Worm (Caenorhabditis elegans): ENCODE measurements around the gene lido-18.
A peak's percentile ranks its signal among the peaks of the same experiment; 100 is the strongest.

Gene lido-18

ce11 chrIII:7710066-7710465, 48.0 kb downstream of the lido-18 start (continued):
- TF ChIP-seq jun-1 (tag; optimal IDR thresholded peaks at IDR 0.05) (peak; percentile 54), C04F5.9 (tag; optimal IDR thresholded peaks at IDR 0.05) (no peak), elt-2 (tag; optimal IDR thresholded peaks at IDR 0.05) (no peak), sptf-1 (tag; optimal IDR thresholded peaks at IDR 0.05) (no peak), ztf-4 (tag; optimal IDR thresholded peaks at IDR 0.05) (peak; percentile 66), tbx-2 (tag; optimal IDR thresholded peaks at IDR 0.05) (peak; percentile 67), nhr-85 (tag) (peak; percentile 79), lin-35 (GFP tag; optimal IDR thresholded peaks at IDR 0.05) (peak; percentile 73 to 91), C16A3.4 (tag; optimal IDR thresholded peaks at IDR 0.05) (peak; percentile 77), pax-3 (tag; optimal IDR thresholded peaks at IDR 0.05) (peak; percentile 77), unc-86 (tag; optimal IDR thresholded peaks at IDR 0.05) (peak; percentile 56), nhr-71 (tag; optimal IDR thresholded peaks at IDR 0.05) (peak; percentile 89), lsy-2 (tag; optimal IDR thresholded peaks at IDR 0.05) (peak; percentile 82 to 86), mef-2 (tag; optimal IDR thresholded peaks at IDR 0.05) (peak; percentile 44)

ce11 chrIII:7710943-7711342, 48.9 kb downstream of the lido-18 start:
- no peak for TF ChIP-seq fos-1 (tag; optimal IDR thresholded peaks at IDR 0.05)
- no peak for TF ChIP-seq ceh-63 (GFP tag; optimal IDR thresholded peaks at IDR 0.05)
- TF ChIP-seq xbp-1 (tag; optimal IDR thresholded peaks at IDR 0.05), result peak; percentile 32
- TF ChIP-seq nhr-71 (tag; optimal IDR thresholded peaks at IDR 0.05), result peak; percentile 50
- no peak for TF ChIP-seq pag-3 (tag; optimal IDR thresholded peaks at IDR 0.05; ENCODE audit: borderline replicate concordance, insufficient read depth)
- no peak for TF ChIP-seq hlh-17 (GFP tag; optimal IDR thresholded peaks at IDR 0.05; ENCODE audit: borderline replicate concordance)
- TF ChIP-seq unc-30 (tag; optimal IDR thresholded peaks at IDR 0.05), result no peak
- TF ChIP-seq sox-4 (tag; optimal IDR thresholded peaks at IDR 0.05), result no peak
- no peak for TF ChIP-seq alr-1 (tag; optimal IDR thresholded peaks at IDR 0.05; ENCODE audit: borderline replicate concordance)
- TF ChIP-seq grh-1 (GFP tag; IDR thresholded peaks at IDR 0.05), result no peak
- TF ChIP-seq ceh-8 (GFP tag; optimal IDR thresholded peaks at IDR 0.05), result no peak
- TF ChIP-seq tbx-2 (tag; optimal IDR thresholded peaks at IDR 0.05), result peak; percentile 16
- TF ChIP-seq fkh-8 (tag; optimal IDR thresholded peaks at IDR 0.05), result peak; percentile 44
- peak; percentile 53 to 56 for TF ChIP-seq lsy-2 (tag; optimal IDR thresholded peaks at IDR 0.05)
- no peak for TF ChIP-seq ceh-88 (GFP tag; IDR thresholded peaks at IDR 0.05)
- no peak for TF ChIP-seq C04F5.9 (tag; optimal IDR thresholded peaks at IDR 0.05)
- TF ChIP-seq swsn-7 (tag; optimal IDR thresholded peaks at IDR 0.05), result peak; percentile 42
- TF ChIP-seq nhr-20 (tag; optimal IDR thresholded peaks at IDR 0.05), result peak; percentile 17
- TF ChIP-seq nhr-28 (tag; optimal IDR thresholded peaks at IDR 0.05), result no peak
- TF ChIP-seq ets-5 (GFP tag; IDR thresholded peaks at IDR 0.05), result no peak
- peak; percentile 30 for TF ChIP-seq dsc-1 (tag; optimal IDR thresholded peaks at IDR 0.05)
- no peak for TF ChIP-seq egl-27 (tag; optimal IDR thresholded peaks at IDR 0.05)
- TF ChIP-seq zag-1 (tag; optimal IDR thresholded peaks at IDR 0.05), result no peak
- no peak for TF ChIP-seq elt-2 (tag; optimal IDR thresholded peaks at IDR 0.05)
- no peak for TF ChIP-seq ces-1 (GFP tag; optimal IDR thresholded peaks at IDR 0.05)
- no peak for TF ChIP-seq ama-1 (optimal IDR thresholded peaks at IDR 0.05)
- no peak for TF ChIP-seq irx-1 (tag; optimal IDR thresholded peaks at IDR 0.05)
- peak; percentile 75 for TF ChIP-seq lin-14 (GFP tag; optimal IDR thresholded peaks at IDR 0.05)
- TF ChIP-seq pax-3 (tag; optimal IDR thresholded peaks at IDR 0.05), result no peak
- no peak for TF ChIP-seq jun-1 (tag; optimal IDR thresholded peaks at IDR 0.05)
- no peak for TF ChIP-seq nhr-77 (tag; optimal IDR thresholded peaks at IDR 0.05)
- no peak for TF ChIP-seq pqm-1 (tag; optimal IDR thresholded peaks at IDR 0.05)
- no peak for TF ChIP-seq nhr-84 (tag; optimal IDR thresholded peaks at IDR 0.05)
- peak in 1 of 3 experiments; percentile 56 for TF ChIP-seq ceh-82 (tag; optimal IDR thresholded peaks at IDR 0.05)
- TF ChIP-seq ztf-4 (tag; optimal IDR thresholded peaks at IDR 0.05), result no peak
- TF ChIP-seq zip-4 (GFP tag; optimal IDR thresholded peaks at IDR 0.05), result no peak
- TF ChIP-seq nhr-47 (tag; optimal IDR thresholded peaks at IDR 0.05), result peak; percentile 48
- TF ChIP-seq snu-23 (GFP tag; optimal IDR thresholded peaks at IDR 0.05), result peak; percentile 57
- TF ChIP-seq nhr-19 (GFP tag; conservative IDR thresholded peaks at IDR 0.05), result no peak
- TF ChIP-seq nhr-85 (tag), result no peak
- no peak for TF ChIP-seq nhr-12 (tag; optimal IDR thresholded peaks at IDR 0.05)
- TF ChIP-seq lin-35 (GFP tag; optimal IDR thresholded peaks at IDR 0.05), result peak; percentile 56 to 67
- no peak for TF ChIP-seq ztf-11 (tag; optimal IDR thresholded peaks at IDR 0.05)
- no peak for TF ChIP-seq skn-1 (tag; optimal IDR thresholded peaks at IDR 0.05)
- no peak for TF ChIP-seq mab-9 (GFP tag; IDR thresholded peaks at IDR 0.05)
- TF ChIP-seq nhr-90 (tag; optimal IDR thresholded peaks at IDR 0.05; ENCODE audit: poor library complexity), result no peak
